Fruit fly (Drosophila melanogaster) whole organism, wandering third instar larva: ENCODE data around the gene PIP82.

Experiments
- Abd-B ChIP-seq: fragments of >200 bp; optimal IDR thresholded peaks from 2 replicates; lab custom pipeline; 2017; ENCODE audit warnings: missing biosample characterization, missing genetic modification characterization
- CG9705 ChIP-seq: fragments of 200-800 bp; sonication (Bioruptor generic); optimal IDR thresholded peaks from 2 replicates; lab custom pipeline; 2018; ENCODE audit warnings: missing biosample characterization, mild to moderate bottlenecking, missing genetic modification characterization
- CrebA ChIP-seq: fragments of 200-800 bp; sonication (Bioruptor generic); optimal IDR thresholded peaks from 2 replicates; lab custom pipeline; 2016; ENCODE audit warnings: missing biosample characterization, mild to moderate bottlenecking, missing genetic modification characterization, borderline replicate concordance
- Dfd ChIP-seq: fragments of >200 bp; optimal IDR thresholded peaks from 2 replicates; lab custom pipeline; 2017; ENCODE audit warnings: missing biosample characterization, missing genetic modification characterization
- Dif ChIP-seq: fragments of 200-275, 200-300 bp; sonication (Bioruptor generic); optimal IDR thresholded peaks from 2 replicates; lab custom pipeline; 2018; ENCODE audit warnings: missing biosample characterization, missing genetic modification characterization; ENCODE audit not compliant: partially characterized antibody
- GATAd ChIP-seq: sonication (Bioruptor generic); optimal IDR thresholded peaks from 2 replicates; lab custom pipeline; 2016; ENCODE audit warnings: missing biosample characterization, missing genetic modification characterization
- HLH106 ChIP-seq: fragments of 200-800 bp; optimal IDR thresholded peaks from 3 replicates; lab custom pipeline; 2019; ENCODE audit warnings: missing biosample characterization, mild to moderate bottlenecking, missing genetic modification characterization, moderate library complexity
- Hnf4 ChIP-seq: fragments of 200-800 bp; sonication (Bioruptor generic); optimal IDR thresholded peaks from 2 replicates; lab custom pipeline; 2016; ENCODE audit warnings: missing biosample characterization, mild to moderate bottlenecking, missing genetic modification characterization
- Hr78 ChIP-seq: fragments of >200 bp; optimal IDR thresholded peaks from 2 replicates; lab custom pipeline; 2017; ENCODE audit warnings: missing biosample characterization, missing genetic modification characterization
- Hr83 ChIP-seq: fragments of 200-300 bp; sonication (Bioruptor generic); optimal IDR thresholded peaks from 2 replicates; lab custom pipeline; 2016; ENCODE audit warnings: missing biosample characterization, mild to moderate bottlenecking, missing genetic modification characterization, moderate library complexity; ENCODE audit not compliant: poor library complexity, severe bottlenecking
- Jra ChIP-seq: sonication (Bioruptor generic); optimal IDR thresholded peaks from 2 replicates; lab custom pipeline; 2016; ENCODE audit warnings: missing biosample characterization, missing genetic modification characterization
- Mio ChIP-seq: sonication (Bioruptor generic); optimal IDR thresholded peaks from 2 replicates; lab custom pipeline; 2016; ENCODE audit warnings: missing biosample characterization, missing genetic modification characterization
- N ChIP-seq: fragments of >200 bp; optimal IDR thresholded peaks from 2 replicates; lab custom pipeline; 2018; ENCODE audit warnings: missing biosample characterization, missing external identifiers, missing genetic modification characterization
- OdsH ChIP-seq: fragments of 200-800 bp; sonication (Bioruptor generic); optimal IDR thresholded peaks from 2 replicates; lab custom pipeline; 2016; ENCODE audit warnings: missing biosample characterization, mild to moderate bottlenecking, missing genetic modification characterization
- Rel ChIP-seq, 2 experiments: fragments of 200-800 bp; sonication (Bioruptor generic) in 1 of 2; optimal IDR thresholded peaks; 2 replicates in 1 of 2; 3 replicates in 1 of 2; lab custom pipeline; 2016 to 2019; ENCODE audit warnings: mild to moderate bottlenecking in 2 of 2, missing biosample characterization in 2 of 2, missing genetic modification characterization in 2 of 2, moderate library complexity in 1 of 2
- Sp1 ChIP-seq: fragments of 200-800 bp; sonication (Bioruptor generic); optimal IDR thresholded peaks from 3 replicates; lab custom pipeline; 2019; ENCODE audit warnings: missing biosample characterization, mild to moderate bottlenecking, missing genetic modification characterization, moderate library complexity
- br ChIP-seq: fragments of 200-800 bp; sonication (Bioruptor generic); optimal IDR thresholded peaks from 2 replicates; lab custom pipeline; 2016; ENCODE audit warnings: missing biosample characterization, missing genetic modification characterization
- dl ChIP-seq, 2 experiments: fragments of 175-275, 200-275 bp in 1 of 2; fragments of 200-275 bp in 1 of 2; sonication (Bioruptor generic); optimal IDR thresholded peaks; lab custom pipeline; 2018; ENCODE audit warnings: mild to moderate bottlenecking in 2 of 2, missing biosample characterization in 2 of 2, missing genetic modification characterization in 2 of 2, moderate library complexity in 2 of 2; ENCODE audit not compliant: partially characterized antibody in 2 of 2, insufficient read depth in 1 of 2
- dmrt93B ChIP-seq: fragments of 200-800 bp; sonication (Bioruptor generic); optimal IDR thresholded peaks from 2 replicates; lab custom pipeline; 2018; ENCODE audit warnings: missing biosample characterization, mild to moderate bottlenecking, missing genetic modification characterization
- dsf ChIP-seq: sonication (Bioruptor generic); optimal IDR thresholded peaks from 2 replicates; lab custom pipeline; 2016; ENCODE audit warnings: missing biosample characterization, missing genetic modification characterization, borderline replicate concordance
- ey ChIP-seq: fragments of 200-800 bp; sonication (Bioruptor generic); optimal IDR thresholded peaks from 2 replicates; lab custom pipeline; 2016; ENCODE audit warnings: missing biosample characterization, missing genetic modification characterization
- foxo ChIP-seq, 2 experiments: fragments of 200-800 bp; sonication (Bioruptor generic); optimal IDR thresholded peaks; 2 replicates in 1 of 2; 3 replicates in 1 of 2; lab custom pipeline; 2016 to 2017; ENCODE audit warnings: missing biosample characterization in 2 of 2, missing genetic modification characterization in 2 of 2
- fru ChIP-seq: fragments of 200-800 bp; sonication (Bioruptor generic); optimal IDR thresholded peaks from 3 replicates; lab custom pipeline; 2016; ENCODE audit warnings: missing biosample characterization, mild to moderate bottlenecking, missing genetic modification characterization
- h ChIP-seq: fragments of 200-800 bp; sonication (Bioruptor generic); optimal IDR thresholded peaks from 3 replicates; lab custom pipeline; 2016; ENCODE audit warnings: missing biosample characterization, mild to moderate bottlenecking, missing genetic modification characterization
- lola ChIP-seq: fragments of >200 bp; optimal IDR thresholded peaks from 2 replicates; lab custom pipeline; 2017; ENCODE audit warnings: missing biosample characterization, missing genetic modification characterization
- pan ChIP-seq: fragments of >200 bp; optimal IDR thresholded peaks from 2 replicates; lab custom pipeline; 2017
- psq ChIP-seq: fragments of 200-800 bp; sonication (Bioruptor generic); optimal IDR thresholded peaks from 3 replicates; lab custom pipeline; 2017; ENCODE audit warnings: missing biosample characterization, mild to moderate bottlenecking, missing genetic modification characterization, moderate library complexity
- rgr ChIP-seq: fragments of 200-800 bp; sonication (Bioruptor generic); optimal IDR thresholded peaks from 3 replicates; lab custom pipeline; 2016; ENCODE audit warnings: missing biosample characterization, mild to moderate bottlenecking, missing genetic modification characterization
- sage ChIP-seq: fragments of 200-800 bp; sonication (Bioruptor generic); optimal IDR thresholded peaks from 2 replicates; lab custom pipeline; 2016; ENCODE audit warnings: missing biosample characterization, mild to moderate bottlenecking, missing genetic modification characterization
- sv ChIP-seq: fragments of 200-800 bp; sonication (Bioruptor generic); optimal IDR thresholded peaks from 3 replicates; lab custom pipeline; 2016; ENCODE audit warnings: missing biosample characterization, missing genetic modification characterization
- tai ChIP-seq: sonication (Bioruptor generic); optimal IDR thresholded peaks from 2 replicates; lab custom pipeline; 2016; ENCODE audit warnings: missing biosample characterization, missing genetic modification characterization
- usp ChIP-seq: fragments of >200 bp; optimal IDR thresholded peaks from 2 replicates; lab custom pipeline; 2017; ENCODE audit warnings: missing biosample characterization, missing genetic modification characterization
- woc ChIP-seq: sonication (Bioruptor generic); optimal IDR thresholded peaks from 2 replicates; lab custom pipeline; 2016; ENCODE audit warnings: missing biosample characterization, mild to moderate bottlenecking, missing genetic modification characterization

The PIP82 gene

DNA sequence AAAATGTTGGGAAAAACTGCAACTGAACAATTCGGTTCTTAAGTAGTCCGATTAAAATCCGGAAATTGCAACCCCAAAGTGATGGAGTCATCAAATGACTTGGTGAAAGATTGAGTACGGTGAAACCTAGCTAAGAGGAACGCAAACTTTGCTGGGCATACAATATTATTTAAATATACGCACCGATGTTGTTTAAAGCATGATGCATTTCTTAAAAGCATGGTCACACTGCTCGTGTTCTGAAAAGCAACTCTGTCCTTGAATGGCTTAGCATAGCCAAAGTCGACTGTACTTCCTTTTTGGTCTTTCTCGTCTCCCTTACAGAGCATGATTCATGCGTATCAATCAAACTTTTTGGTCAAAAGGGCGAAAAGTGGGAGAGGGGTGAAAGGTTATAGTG, 7.2 kb upstream of the PIP82 start:
- TF ChIP-seq fru (peak; percentile 24), HLH106 (tag; lab: Kevin White, UChicago) (no peak), Jra (GFP tag; lab: Kevin White, UChicago) (no peak), br (GFP tag; lab: Kevin White, UChicago) (no peak), CrebA (GFP tag; lab: Kevin White, UChicago) (no peak), foxo (GFP tag; optimal IDR thresholded peaks at IDR 0.05; lab: Kevin White, UChicago) (peak in 1 of 2 experiments; percentile 24), Hr78 (GFP tag; lab: Kevin White, UChicago) (no peak), psq (GFP tag; lab: Kevin White, UChicago) (no peak), GATAd (GFP tag; lab: Kevin White, UChicago) (no peak), Mio (GFP tag; lab: Kevin White, UChicago) (no peak)

DNA sequence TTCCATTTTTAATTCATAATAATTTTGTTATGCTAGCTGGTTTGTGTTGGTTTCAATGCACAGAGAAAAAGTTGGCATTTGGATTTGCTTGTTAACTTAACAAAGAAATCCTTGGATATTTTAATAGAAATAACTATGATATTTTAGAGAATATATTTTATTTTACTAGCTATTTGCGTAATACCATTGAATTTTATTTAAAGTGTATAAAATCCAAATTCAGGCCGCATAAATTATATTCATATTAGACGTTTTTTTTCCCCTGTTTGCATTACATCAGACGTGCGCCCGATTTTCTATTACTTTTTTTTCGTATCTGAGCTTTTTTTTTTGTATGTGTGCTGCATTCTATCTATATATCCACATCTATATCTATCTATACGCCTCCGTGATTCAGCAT, 5.2 kb upstream of the PIP82 start:
- TF ChIP-seq woc (GFP tag; lab: Kevin White, UChicago) (no peak), tai (GFP tag; lab: Kevin White, UChicago) (no peak), dsf (GFP tag; lab: Kevin White, UChicago) (no peak)

DNA sequence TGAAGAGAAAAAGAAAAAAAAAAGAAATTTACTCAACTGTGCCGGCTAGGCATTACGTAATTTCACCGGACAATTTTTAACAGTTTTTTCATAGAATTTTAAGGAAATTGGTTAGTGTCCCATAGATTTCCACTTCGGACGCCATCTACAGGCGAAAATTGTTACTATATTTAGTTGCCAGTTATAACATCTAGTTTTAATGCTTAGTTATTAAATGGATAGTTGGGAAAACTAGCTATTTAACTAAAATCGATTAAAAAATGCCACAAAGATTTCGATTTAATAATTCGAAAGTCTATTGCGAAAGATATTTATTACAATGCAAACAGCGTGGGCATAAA, 4.8 kb upstream of the PIP82 start:
- TF ChIP-seq sage (GFP tag; lab: Kevin White, UChicago): no peak
- no peak for TF ChIP-seq br (GFP tag; lab: Kevin White, UChicago)
- no peak for TF ChIP-seq Rel (GFP tag; optimal IDR thresholded peaks at IDR 0.05; lab: Kevin White, UChicago)
- TF ChIP-seq Rel (tag; optimal IDR thresholded peaks at IDR 0.05; lab: Kevin White, UChicago): no peak
- no peak for TF ChIP-seq Hr78 (GFP tag; lab: Kevin White, UChicago)
- no peak for TF ChIP-seq foxo (GFP tag; optimal IDR thresholded peaks at IDR 0.05; lab: Kevin White, UChicago)
- no peak for TF ChIP-seq HLH106 (tag; lab: Kevin White, UChicago)
- no peak for TF ChIP-seq dsf (GFP tag; lab: Kevin White, UChicago)
- no peak for TF ChIP-seq ey
- TF ChIP-seq pan (lab: Kevin White, UChicago): no peak
- TF ChIP-seq Hr83 (GFP tag; lab: Kevin White, UChicago): no peak
- TF ChIP-seq Dfd: no peak
- no peak for TF ChIP-seq woc (GFP tag; lab: Kevin White, UChicago)
- TF ChIP-seq dl (GFP tag; optimal IDR thresholded peaks at IDR 0.05; lab: Kevin White, UChicago; ENCODE audit: insufficient read depth in 1 of 2, partially characterized antibody in 2 of 2): no peak
- no peak for TF ChIP-seq OdsH
- no peak for TF ChIP-seq usp (GFP tag; lab: Kevin White, UChicago)
- TF ChIP-seq dmrt93B (GFP tag; lab: Kevin White, UChicago): no peak
- no peak for TF ChIP-seq tai (GFP tag; lab: Kevin White, UChicago)

DNA sequence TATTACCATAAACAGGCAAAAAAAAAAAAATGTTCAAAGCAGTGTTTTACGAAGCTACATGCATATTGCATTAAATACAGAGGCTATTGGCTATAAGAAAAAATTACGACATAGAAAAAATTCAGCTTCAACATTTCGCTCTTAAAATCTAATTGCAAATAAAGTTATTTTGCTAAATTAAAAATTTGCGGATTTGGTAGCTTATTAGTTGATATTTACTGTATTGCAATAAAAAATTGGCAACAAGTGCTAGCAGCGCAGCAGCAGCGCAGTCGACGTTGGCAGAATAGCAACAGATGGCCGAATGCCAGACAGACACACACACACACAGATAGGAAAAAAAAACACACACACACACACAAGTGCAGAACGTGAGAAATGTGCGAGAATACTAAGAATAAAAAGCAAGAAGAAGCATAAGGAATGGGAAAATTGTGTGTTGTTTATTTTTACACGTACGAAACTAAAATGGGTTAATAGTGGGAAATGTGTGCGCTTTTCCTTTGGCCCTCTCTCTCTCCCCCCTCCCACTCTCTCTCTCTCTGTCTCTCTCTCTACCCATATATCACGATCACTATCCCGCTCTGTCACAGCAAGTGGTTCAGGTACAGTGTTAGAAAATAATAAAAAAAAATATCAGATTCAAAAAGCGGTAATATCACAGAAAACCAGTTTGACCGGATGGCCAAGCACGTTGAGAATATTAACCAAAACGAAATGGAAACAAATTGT, 4.3 kb upstream of the PIP82 start:
- TF ChIP-seq h (peak; percentile 48), HLH106 (tag; lab: Kevin White, UChicago) (peak; percentile 47), Hr78 (GFP tag; lab: Kevin White, UChicago) (no peak), ey (peak; percentile 23), Abd-B (GFP tag; lab: Kevin White, UChicago) (no peak), rgr (GFP tag; lab: Kevin White, UChicago) (peak; percentile 35), Hnf4 (peak; percentile 28), fru (no peak), woc (GFP tag; lab: Kevin White, UChicago) (no peak), foxo (GFP tag; optimal IDR thresholded peaks at IDR 0.05; lab: Kevin White, UChicago) (peak in 1 of 2 experiments; percentile 36), Dfd (peak; percentile 4)

- TF ChIP-seq br (GFP tag; lab: Kevin White, UChicago): no peak
- TF ChIP-seq fru: no peak
- TF ChIP-seq Sp1: no peak
- TF ChIP-seq lola (GFP tag; lab: Kevin White, UChicago): no peak
- TF ChIP-seq foxo (GFP tag; optimal IDR thresholded peaks at IDR 0.05; lab: Kevin White, UChicago): no peak
- TF ChIP-seq dl (GFP tag; optimal IDR thresholded peaks at IDR 0.05; lab: Kevin White, UChicago; ENCODE audit: insufficient read depth in 1 of 2, partially characterized antibody in 2 of 2): no peak
- no peak for TF ChIP-seq Mio (GFP tag; lab: Kevin White, UChicago)
- no peak for TF ChIP-seq Dif (GFP tag; lab: Kevin White, UChicago)
- no peak for TF ChIP-seq sage (GFP tag; lab: Kevin White, UChicago)
- no peak for TF ChIP-seq h
- TF ChIP-seq N (GFP tag; lab: Kevin White, UChicago): no peak
- TF ChIP-seq Hr83 (GFP tag; lab: Kevin White, UChicago): no peak
- TF ChIP-seq psq (GFP tag; lab: Kevin White, UChicago): no peak
- TF ChIP-seq Hr78 (GFP tag; lab: Kevin White, UChicago): no peak
- no peak for TF ChIP-seq sv
- TF ChIP-seq tai (GFP tag; lab: Kevin White, UChicago): no peak
- no peak for TF ChIP-seq Hnf4
- TF ChIP-seq GATAd (GFP tag; lab: Kevin White, UChicago): no peak
- TF ChIP-seq CG9705 (GFP tag; lab: Kevin White, UChicago): no peak
- TF ChIP-seq pan (lab: Kevin White, UChicago): no peak
- TF ChIP-seq, all 38 proteins: peak for 0
Observed at dm6 chrX:8531775-8532174, 2.3 kb upstream of the PIP82 start.
